Worm (Caenorhabditis elegans): ENCODE data around the gene tdpo-1.

- TF ChIP-seq hnd-1 (tag; optimal IDR thresholded peaks at IDR 0.05), result no peak
- TF ChIP-seq ama-1 (optimal IDR thresholded peaks at IDR 0.05), result no peak
- no peak for TF ChIP-seq B0310.2 (tag; optimal IDR thresholded peaks at IDR 0.05)
- no peak for TF ChIP-seq flt-1 (GFP tag; IDR thresholded peaks at IDR 0.05)
- no peak for TF ChIP-seq aly-1 (tag; optimal IDR thresholded peaks at IDR 0.05)
- no peak for TF ChIP-seq tbx-11 (GFP tag; IDR thresholded peaks at IDR 0.05)
- TF ChIP-seq hmbx-1 (tag; optimal IDR thresholded peaks at IDR 0.05), result no peak
- no peak for TF ChIP-seq pes-1 (GFP tag; IDR thresholded peaks at IDR 0.05)
- no peak for TF ChIP-seq sea-1 (GFP tag; conservative IDR thresholded peaks at IDR 0.05)
- TF ChIP-seq F13C5.2 (tag; optimal IDR thresholded peaks at IDR 0.05), result no peak
- no peak for TF ChIP-seq ceh-36 (tag; optimal IDR thresholded peaks at IDR 0.05)
- no peak for TF ChIP-seq tbx-37 (GFP tag; conservative IDR thresholded peaks at IDR 0.05)
- TF ChIP-seq hmg-4 (GFP tag; optimal IDR thresholded peaks at IDR 0.05), result no peak
These were observed 11.8 kb upstream of the tdpo-1 start, which contains the start of gene tsen-54 for ce11 chrIV:1947891-1948290.
